Worm (Caenorhabditis elegans) whole organism, young adult: ENCODE measurements around the gene her-1.

Source experiments
- B0019.2 ChIP-seq: fragments of 200-800 bp; sonication (Bioruptor generic); conservative IDR thresholded peaks from 2 replicates; pipeline ENCODE4 v1.3.6; 2022; ENCODE audit warnings: missing genetic modification reagents, missing genetic modification characterization, missing compliant biosample characterization
- F33H1.4 ChIP-seq: fragments of 200-800 bp; sonication (Bioruptor generic); IDR thresholded peaks from 2 replicates; pipeline ENCODE4 v1.3.6; 2022; ENCODE audit warnings: missing genetic modification reagents, missing genetic modification characterization, missing compliant biosample characterization
- F55B11.4 ChIP-seq: sonication (generic microtip); optimal IDR thresholded peaks from 2 replicates; lab custom pipeline; 2016; ENCODE audit warnings: missing compliant biosample characterization, missing genetic modification characterization, borderline replicate concordance; ENCODE audit not compliant: insufficient read depth
- F57A8.1 ChIP-seq: fragments of 200-800 bp; sonication (Bioruptor generic); optimal IDR thresholded peaks from 2 replicates; lab custom pipeline; 2018; ENCODE audit warnings: mild to moderate bottlenecking, missing genetic modification characterization, moderate library complexity, missing compliant biosample characterization
- K12H6.12 ChIP-seq: fragments of 200-800 bp; sonication (Bioruptor generic); optimal IDR thresholded peaks from 2 replicates; lab custom pipeline; 2018; ENCODE audit warnings: mild to moderate bottlenecking, missing genetic modification characterization, missing compliant biosample characterization
- Y53G8AR.9 ChIP-seq: fragments of 200-800 bp; sonication (Bioruptor generic); conservative IDR thresholded peaks from 2 replicates; pipeline ENCODE4 v1.3.6; 2022; ENCODE audit warnings: missing genetic modification reagents, missing genetic modification characterization, missing compliant biosample characterization
- Y79H2A.3 ChIP-seq: fragments of 200-800 bp; sonication (Bioruptor generic); conservative IDR thresholded peaks from 2 replicates; pipeline ENCODE4 v1.3.6; 2022; ENCODE audit warnings: missing genetic modification reagents, missing genetic modification characterization, missing compliant biosample characterization
- ZK185.1 ChIP-seq: sonication (generic microtip); optimal IDR thresholded peaks from 2 replicates; lab custom pipeline; 2016; ENCODE audit warnings: mild to moderate bottlenecking, missing genetic modification characterization, missing compliant biosample characterization; ENCODE audit not compliant: poor library complexity, severe bottlenecking
- ama-1 ChIP-seq, 3 experiments: fragments of 150-350 bp in 1 of 3; sonication (generic microtip) in 2 of 3; optimal IDR thresholded peaks; 2 replicates each; lab custom pipeline; 2014 to 2018; ENCODE audit warnings: missing biosample characterization in 2 of 3, missing genetic modification characterization in 2 of 3, missing genetic modification reagents in 2 of 3
- aptf-3 ChIP-seq: fragments of 200-800 bp; sonication (Bioruptor generic); IDR thresholded peaks from 2 replicates; pipeline ENCODE4 v1.3.6; 2022; ENCODE audit warnings: missing genetic modification characterization, missing compliant biosample characterization
- atf-7 ChIP-seq: sonication (generic microtip); optimal IDR thresholded peaks from 2 replicates; lab custom pipeline; 2017; ENCODE audit warnings: mild to moderate bottlenecking, missing genetic modification characterization, missing compliant biosample characterization
- athp-1 ChIP-seq: sonication (generic microtip); optimal IDR thresholded peaks from 2 replicates; lab custom pipeline; 2017; ENCODE audit warnings: mild to moderate bottlenecking, missing genetic modification characterization, missing compliant biosample characterization
- attf-3 ChIP-seq: fragments of 200-800 bp; sonication (Bioruptor generic); conservative IDR thresholded peaks from 2 replicates; pipeline ENCODE4 v1.3.6; 2022; ENCODE audit warnings: missing genetic modification reagents, missing genetic modification characterization, missing compliant biosample characterization
- cebp-1 ChIP-seq, 2 experiments: fragments of 200-800 bp in 1 of 2; sonication (Bioruptor generic) in 1 of 2; sonication (generic microtip) in 1 of 2; IDR thresholded peaks in 1 of 2; optimal IDR thresholded peaks in 1 of 2; 2 replicates each; pipeline versions ENCODE4 v1.3.6 to Lab custom; 2017 to 2022; ENCODE audit warnings: missing compliant biosample characterization in 2 of 2, missing genetic modification characterization in 2 of 2, mild to moderate bottlenecking in 1 of 2, missing genetic modification reagents in 1 of 2, moderate library complexity in 1 of 2
- ceh-27 ChIP-seq: fragments of 200-800 bp; sonication (Bioruptor generic); optimal IDR thresholded peaks from 2 replicates; lab custom pipeline; 2018; ENCODE audit warnings: mild to moderate bottlenecking, missing genetic modification characterization, moderate library complexity, missing compliant biosample characterization
- ceh-91 ChIP-seq: fragments of 200-800 bp; sonication (Bioruptor generic); IDR thresholded peaks from 2 replicates; pipeline ENCODE4 v1.3.6; 2022; ENCODE audit warnings: missing genetic modification reagents, missing genetic modification characterization, missing compliant biosample characterization
- chd-7 ChIP-seq: sonication (generic microtip); optimal IDR thresholded peaks from 2 replicates; lab custom pipeline; 2016; ENCODE audit warnings: mild to moderate bottlenecking, missing genetic modification characterization, moderate library complexity, missing compliant biosample characterization
- die-1 ChIP-seq: sonication (generic microtip); optimal IDR thresholded peaks from 2 replicates; lab custom pipeline; 2016; ENCODE audit warnings: missing genotype, mild to moderate bottlenecking, missing genetic modification characterization, missing compliant biosample characterization
- efl-1 ChIP-seq: fragments of 150-350 bp; optimal IDR thresholded peaks from 2 replicates; lab custom pipeline; 2014; ENCODE audit warnings: missing biosample characterization, missing genetic modification reagents, missing genetic modification characterization
- ekl-4 ChIP-seq: fragments of 200-800 bp; sonication (Bioruptor generic); IDR thresholded peaks from 2 replicates; pipeline ENCODE4 v1.3.6; 2022; ENCODE audit warnings: missing genetic modification reagents, missing genetic modification characterization, missing compliant biosample characterization
- ets-4 ChIP-seq: fragments of 200-800 bp; sonication (Bioruptor generic); optimal IDR thresholded peaks from 2 replicates; lab custom pipeline; 2018; ENCODE audit warnings: mild to moderate bottlenecking, missing genetic modification characterization, missing compliant biosample characterization
- hlh-26 ChIP-seq: fragments of 200-800 bp; sonication (Bioruptor generic); conservative IDR thresholded peaks from 2 replicates; pipeline ENCODE4 v1.3.6; 2022; ENCODE audit warnings: missing genetic modification reagents, missing genetic modification characterization, missing compliant biosample characterization
- hmg-1.2 ChIP-seq: fragments of 200-800 bp; sonication (Bioruptor generic); IDR thresholded peaks from 2 replicates; pipeline ENCODE4 v1.3.6; 2022; ENCODE audit warnings: missing genetic modification reagents, missing genetic modification characterization, missing compliant biosample characterization
- let-607 ChIP-seq, 2 experiments: fragments of 200-800 bp in 1 of 2; sonication (Bioruptor generic) in 1 of 2; sonication (generic microtip) in 1 of 2; optimal IDR thresholded peaks; 2 replicates each; lab custom pipeline; 2016 to 2018; ENCODE audit warnings: mild to moderate bottlenecking in 2 of 2, missing compliant biosample characterization in 2 of 2, missing genetic modification characterization in 2 of 2, moderate library complexity in 2 of 2, missing genotype in 1 of 2
- lsl-1 ChIP-seq: fragments of 200-800 bp; sonication (Bioruptor generic); optimal IDR thresholded peaks from 2 replicates; lab custom pipeline; 2018; ENCODE audit warnings: mild to moderate bottlenecking, missing genetic modification characterization, moderate library complexity, missing compliant biosample characterization
- madf-10 ChIP-seq: sonication (generic microtip); optimal IDR thresholded peaks from 2 replicates; lab custom pipeline; 2016; ENCODE audit warnings: mild to moderate bottlenecking, missing genetic modification characterization, missing compliant biosample characterization
- madf-8 ChIP-seq: fragments of 200-800 bp; sonication (Bioruptor generic); conservative IDR thresholded peaks from 2 replicates; pipeline ENCODE4 v1.3.6; 2022; ENCODE audit warnings: missing genetic modification reagents, missing genetic modification characterization, missing compliant biosample characterization
- mcd-1 ChIP-seq: fragments of 200-800 bp; sonication (Bioruptor generic); IDR thresholded peaks from 2 replicates; pipeline ENCODE4 v1.3.6; 2022; ENCODE audit warnings: missing genetic modification reagents, missing genetic modification characterization, missing compliant biosample characterization
- nfyb-1 ChIP-seq: fragments of 200-800 bp; sonication (Bioruptor generic); IDR thresholded peaks from 2 replicates; pipeline ENCODE4 v1.3.6; 2022; ENCODE audit warnings: missing genetic modification reagents, missing genetic modification characterization, missing compliant biosample characterization
- repo-1 ChIP-seq: sonication (generic microtip); optimal IDR thresholded peaks from 2 replicates; lab custom pipeline; 2017; ENCODE audit warnings: mild to moderate bottlenecking, missing genetic modification characterization, missing compliant biosample characterization
- sea-2 ChIP-seq: fragments of 200-800 bp; sonication (Bioruptor generic); IDR thresholded peaks from 2 replicates; pipeline ENCODE4 v1.3.6; 2022; ENCODE audit warnings: missing genetic modification characterization, missing compliant biosample characterization
- snpc-1.3 ChIP-seq: sonication (generic microtip); optimal IDR thresholded peaks from 2 replicates; lab custom pipeline; 2017; ENCODE audit warnings: missing genetic modification characterization, mild to moderate bottlenecking, missing compliant biosample characterization, antibody characterized with exemption, moderate library complexity, missing genotype, missing genetic modification reagents; ENCODE audit not compliant: insufficient read depth
- unc-62 ChIP-seq: fragments of 150-350 bp; optimal IDR thresholded peaks from 2 replicates; lab custom pipeline; 2014; ENCODE audit warnings: missing biosample characterization, missing genetic modification reagents, missing genetic modification characterization
- zfh-2 ChIP-seq: fragments of 200-800 bp; sonication (Bioruptor generic); conservative IDR thresholded peaks from 2 replicates; pipeline ENCODE4 v1.3.6; 2022; ENCODE audit warnings: missing genetic modification reagents, missing genetic modification characterization, missing compliant biosample characterization
- zim-3 ChIP-seq: sonication (generic microtip); optimal IDR thresholded peaks from 2 replicates; lab custom pipeline; 2017; ENCODE audit warnings: mild to moderate bottlenecking, missing genetic modification characterization, moderate library complexity, missing compliant biosample characterization
- ztf-18 ChIP-seq: sonication (generic microtip); optimal IDR thresholded peaks from 2 replicates; lab custom pipeline; 2016; ENCODE audit warnings: missing genotype, mild to moderate bottlenecking, missing genetic modification characterization, missing compliant biosample characterization

The her-1 gene

ce11 chrV:9703549-9703948 is 6.7 kb downstream of the her-1 start (continued):
- TF ChIP-seq F33H1.4 = peak; percentile 64
- TF ChIP-seq ekl-4 (GFP tag; lab: Robert Waterston, UW) = no peak
- no peak for TF ChIP-seq F55B11.4
- TF ChIP-seq madf-8 = peak; percentile 44
- TF ChIP-seq ceh-91 (GFP tag; lab: Robert Waterston, UW) = peak; percentile 63
- TF ChIP-seq, all 124 proteins: peak for 8

- TF ChIP-seq ets-4 (GFP tag; lab: Kevin White, UChicago) (no peak), hmg-1.2 (GFP tag; lab: Robert Waterston, UW) (peak; percentile 63; the same call in 1 of the 2 replicates), F57A8.1 (GFP tag; lab: Kevin White, UChicago) (no peak), repo-1 (tag; lab: Kevin White, UChicago) (no peak), atf-7 (tag; lab: Kevin White, UChicago) (no peak), sea-2 (no peak), chd-7 (tag; lab: Kevin White, UChicago) (no peak), athp-1 (tag; lab: Kevin White, UChicago) (no peak), hlh-26 (no peak), mcd-1 (GFP tag; lab: Robert Waterston, UW) (no peak), nfyb-1 (GFP tag; lab: Robert Waterston, UW) (no peak), cebp-1 (GFP tag; IDR thresholded peaks at IDR 0.05; lab: Robert Waterston, UW) (peak; percentile 78; the same call in 1 of the 2 replicates), cebp-1 (tag; optimal IDR thresholded peaks at IDR 0.05; lab: Kevin White, UChicago) (peak; percentile 96), madf-10 (tag; lab: Kevin White, UChicago) (no peak), Y79H2A.3 (GFP tag; lab: Robert Waterston, UW) (no peak), lsl-1 (GFP tag; lab: Kevin White, UChicago) (no peak), ama-1 (optimal IDR thresholded peaks at IDR 0.05; lab: Kevin White, UChicago) (no peak), ama-1 (GFP tag; optimal IDR thresholded peaks at IDR 0.05; lab: Kevin White, UChicago) (no peak), ceh-27 (GFP tag; lab: Kevin White, UChicago) (peak; percentile 74), F55B11.4 (no peak), aptf-3 (GFP tag; lab: Robert Waterston, UW) (no peak), let-607 (tag; optimal IDR thresholded peaks at IDR 0.05; lab: Kevin White, UChicago) (no peak), attf-3 (no peak), zim-3 (tag; lab: Kevin White, UChicago) (no peak), die-1 (tag; lab: Kevin White, UChicago) (no peak), efl-1 (GFP tag; lab: Kevin White, UChicago) (no peak), unc-62 (GFP tag; lab: Kevin White, UChicago) (no peak), ztf-18 (no peak), ekl-4 (GFP tag; lab: Robert Waterston, UW) (no peak), K12H6.12 (peak; percentile 47), snpc-1.3 (tag; lab: Kevin White, UChicago) (no peak)
These were observed 7.6 kb downstream of the her-1 start for ce11 chrV:9704399-9704798.

DNA sequence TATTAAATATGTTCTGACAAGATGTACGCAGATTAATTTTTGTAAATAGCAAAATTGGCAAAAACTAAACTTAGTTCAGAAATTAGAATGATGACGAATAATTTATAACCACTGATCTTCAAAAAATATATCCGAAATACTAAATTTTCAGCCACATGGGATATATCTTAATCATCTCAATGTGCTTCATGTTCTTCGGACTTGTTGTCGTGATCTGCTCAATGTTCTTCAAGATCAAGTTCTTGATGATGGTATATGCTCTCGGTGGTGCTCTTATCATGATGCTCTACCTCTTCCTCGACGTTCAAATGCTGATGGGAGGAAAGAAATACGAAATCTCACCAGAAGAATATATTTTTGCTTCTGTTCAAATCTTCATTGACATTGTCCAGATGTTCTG is 9.8 kb downstream of the her-1 start:
- TF ChIP-seq ZK185.1 (tag; lab: Kevin White, UChicago) (no peak), B0019.2 (GFP tag; lab: Robert Waterston, UW) (no peak), zfh-2 (no peak), ekl-4 (GFP tag; lab: Robert Waterston, UW) (no peak), F55B11.4 (no peak), Y53G8AR.9 (no peak)
- TF ChIP-seq, all 124 proteins: peak for 0
